Worm (Caenorhabditis elegans) whole organism, young adult: ENCODE data around the gene phf-15.

Source experiments
- B0019.2 ChIP-seq: fragments of 200-800 bp; sonication (Bioruptor generic); conservative IDR thresholded peaks from 2 replicates; pipeline ENCODE4 v1.3.6; 2022; ENCODE audit warnings: missing genetic modification reagents, missing genetic modification characterization, missing compliant biosample characterization
- B0261.1 ChIP-seq: sonication (generic microtip); optimal IDR thresholded peaks from 2 replicates; lab custom pipeline; 2016; ENCODE audit warnings: mild to moderate bottlenecking, missing genetic modification characterization, moderate library complexity, missing compliant biosample characterization
- B0336.3 ChIP-seq: fragments of 200-800 bp; sonication (Bioruptor generic); IDR thresholded peaks from 2 replicates; pipeline ENCODE4 v1.3.6; 2022; ENCODE audit warnings: missing genetic modification characterization, missing compliant biosample characterization
- C17E4.6 ChIP-seq: fragments of 200-800 bp; sonication (Bioruptor generic); IDR thresholded peaks from 2 replicates; pipeline ENCODE4 v1.3.6; 2022; ENCODE audit warnings: missing genetic modification reagents, missing genetic modification characterization, missing compliant biosample characterization
- D2030.7 ChIP-seq: fragments of 200-800 bp; sonication (Bioruptor generic); IDR thresholded peaks from 2 replicates; pipeline ENCODE4 v1.3.6; 2022; ENCODE audit warnings: missing genetic modification reagents, missing genetic modification characterization, missing compliant biosample characterization
- F22D6.2 ChIP-seq: sonication (generic microtip); optimal IDR thresholded peaks from 2 replicates; lab custom pipeline; 2016; ENCODE audit warnings: mild to moderate bottlenecking, missing genetic modification characterization, missing compliant biosample characterization
- F23B12.7 ChIP-seq: sonication (generic microtip); optimal IDR thresholded peaks from 2 replicates; lab custom pipeline; 2017; ENCODE audit warnings: missing genetic modification characterization, mild to moderate bottlenecking, missing compliant biosample characterization, antibody characterized with exemption, moderate library complexity; ENCODE audit not compliant: insufficient read depth
- F33H1.4 ChIP-seq: fragments of 200-800 bp; sonication (Bioruptor generic); IDR thresholded peaks from 2 replicates; pipeline ENCODE4 v1.3.6; 2022; ENCODE audit warnings: missing genetic modification reagents, missing genetic modification characterization, missing compliant biosample characterization
- F49E8.2 ChIP-seq: sonication (generic microtip); optimal IDR thresholded peaks from 3 replicates; lab custom pipeline; 2017; ENCODE audit warnings: missing genetic modification characterization, mild to moderate bottlenecking, missing compliant biosample characterization, antibody characterized with exemption, moderate library complexity; ENCODE audit not compliant: insufficient read depth
- K11D2.4 ChIP-seq: fragments of 200-800 bp; sonication (Bioruptor generic); IDR thresholded peaks from 2 replicates; pipeline ENCODE4 v1.3.6; 2022; ENCODE audit warnings: missing genetic modification reagents, missing genetic modification characterization, missing compliant biosample characterization
- K12H6.12 ChIP-seq: fragments of 200-800 bp; sonication (Bioruptor generic); optimal IDR thresholded peaks from 2 replicates; lab custom pipeline; 2018; ENCODE audit warnings: mild to moderate bottlenecking, missing genetic modification characterization, missing compliant biosample characterization
- Y79H2A.3 ChIP-seq: fragments of 200-800 bp; sonication (Bioruptor generic); conservative IDR thresholded peaks from 2 replicates; pipeline ENCODE4 v1.3.6; 2022; ENCODE audit warnings: missing genetic modification reagents, missing genetic modification characterization, missing compliant biosample characterization
- Y95B8A.8 ChIP-seq: fragments of 200-800 bp; sonication (Bioruptor generic); IDR thresholded peaks from 2 replicates; pipeline ENCODE4 v1.3.6; 2022; ENCODE audit warnings: missing genetic modification reagents, missing genetic modification characterization, missing compliant biosample characterization
- ZK185.1 ChIP-seq: sonication (generic microtip); optimal IDR thresholded peaks from 2 replicates; lab custom pipeline; 2016; ENCODE audit warnings: mild to moderate bottlenecking, missing genetic modification characterization, missing compliant biosample characterization; ENCODE audit not compliant: poor library complexity, severe bottlenecking
- akir-1 ChIP-seq: fragments of 200-800 bp; sonication (Bioruptor generic); optimal IDR thresholded peaks from 2 replicates; lab custom pipeline; 2018; ENCODE audit warnings: mild to moderate bottlenecking, missing genetic modification characterization, moderate library complexity, missing compliant biosample characterization
- attf-5 ChIP-seq: fragments of 200-800 bp; sonication (Bioruptor generic); optimal IDR thresholded peaks from 2 replicates; lab custom pipeline; 2018; ENCODE audit warnings: mild to moderate bottlenecking, missing genetic modification characterization, missing compliant biosample characterization
- ceh-79 ChIP-seq: sonication (generic microtip); optimal IDR thresholded peaks from 2 replicates; lab custom pipeline; 2017; ENCODE audit warnings: mild to moderate bottlenecking, missing genetic modification characterization, missing compliant biosample characterization
- efl-1 ChIP-seq: fragments of 150-350 bp; optimal IDR thresholded peaks from 2 replicates; lab custom pipeline; 2014; ENCODE audit warnings: missing biosample characterization, missing genetic modification reagents, missing genetic modification characterization
- egl-44 ChIP-seq: fragments of 200-800 bp; sonication (Bioruptor generic); IDR thresholded peaks from 2 replicates; pipeline ENCODE4 v1.3.6; 2022; ENCODE audit warnings: missing genetic modification reagents, missing genetic modification characterization, missing compliant biosample characterization
- egrh-3 ChIP-seq: fragments of 200-800 bp; sonication (Bioruptor generic); IDR thresholded peaks from 2 replicates; pipeline ENCODE4 v1.3.6; 2022; ENCODE audit warnings: missing genetic modification reagents, missing genetic modification characterization, missing compliant biosample characterization
- ekl-4 ChIP-seq: fragments of 200-800 bp; sonication (Bioruptor generic); IDR thresholded peaks from 2 replicates; pipeline ENCODE4 v1.3.6; 2022; ENCODE audit warnings: missing genetic modification reagents, missing genetic modification characterization, missing compliant biosample characterization
- ets-4 ChIP-seq: fragments of 200-800 bp; sonication (Bioruptor generic); optimal IDR thresholded peaks from 2 replicates; lab custom pipeline; 2018; ENCODE audit warnings: mild to moderate bottlenecking, missing genetic modification characterization, missing compliant biosample characterization
- fkh-3 ChIP-seq: sonication (generic microtip); optimal IDR thresholded peaks from 2 replicates; lab custom pipeline; 2016; ENCODE audit warnings: mild to moderate bottlenecking, missing genetic modification characterization, missing compliant biosample characterization
- him-1 ChIP-seq: sonication (generic microtip); optimal IDR thresholded peaks from 2 replicates; lab custom pipeline; 2016; ENCODE audit warnings: missing genotype, missing genetic modification reagents, missing genetic modification characterization, missing compliant biosample characterization
- hmg-20 ChIP-seq: fragments of 200-800 bp; sonication (Bioruptor generic); IDR thresholded peaks from 2 replicates; pipeline ENCODE4 v1.3.6; 2022; ENCODE audit warnings: missing genetic modification reagents, missing genetic modification characterization, missing compliant biosample characterization
- hsf-1 ChIP-seq: fragments of 200-800 bp; sonication (Bioruptor generic); IDR thresholded peaks from 2 replicates; pipeline ENCODE4 v1.3.6; 2022; ENCODE audit warnings: missing genetic modification reagents, missing genetic modification characterization, missing compliant biosample characterization
- lag-1 ChIP-seq: fragments of 200-800 bp; sonication (Bioruptor generic); IDR thresholded peaks from 2 replicates; pipeline ENCODE4 v1.3.6; 2022; ENCODE audit warnings: missing genetic modification reagents, missing genetic modification characterization, missing compliant biosample characterization
- lin-40 ChIP-seq: sonication (generic microtip); optimal IDR thresholded peaks from 2 replicates; lab custom pipeline; 2016; ENCODE audit warnings: missing genetic modification characterization, mild to moderate bottlenecking, missing compliant biosample characterization, missing genotype, missing genetic modification reagents
- lin-54 ChIP-seq: fragments of 200-800 bp; sonication (Bioruptor generic); optimal IDR thresholded peaks from 2 replicates; lab custom pipeline; 2018; ENCODE audit warnings: mild to moderate bottlenecking, missing genetic modification characterization, missing compliant biosample characterization
- lsl-1 ChIP-seq: fragments of 200-800 bp; sonication (Bioruptor generic); optimal IDR thresholded peaks from 2 replicates; lab custom pipeline; 2018; ENCODE audit warnings: mild to moderate bottlenecking, missing genetic modification characterization, moderate library complexity, missing compliant biosample characterization
- madf-10 ChIP-seq: sonication (generic microtip); optimal IDR thresholded peaks from 2 replicates; lab custom pipeline; 2016; ENCODE audit warnings: mild to moderate bottlenecking, missing genetic modification characterization, missing compliant biosample characterization
- madf-3 ChIP-seq: fragments of 200-800 bp; sonication (Bioruptor generic); IDR thresholded peaks from 2 replicates; pipeline ENCODE4 v1.3.6; 2022; ENCODE audit warnings: missing genetic modification reagents, missing genetic modification characterization, missing compliant biosample characterization
- madf-6 ChIP-seq: fragments of 200-800 bp; sonication (Bioruptor generic); IDR thresholded peaks from 2 replicates; pipeline ENCODE4 v1.3.6; 2022; ENCODE audit warnings: missing genetic modification reagents, missing genetic modification characterization, missing compliant biosample characterization
- mcd-1 ChIP-seq: fragments of 200-800 bp; sonication (Bioruptor generic); IDR thresholded peaks from 2 replicates; pipeline ENCODE4 v1.3.6; 2022; ENCODE audit warnings: missing genetic modification reagents, missing genetic modification characterization, missing compliant biosample characterization
- mxl-1 ChIP-seq: sonication (generic microtip); optimal IDR thresholded peaks from 2 replicates; lab custom pipeline; 2016; ENCODE audit warnings: missing genetic modification characterization, missing compliant biosample characterization
- nhr-80 ChIP-seq: sonication (generic microtip); optimal IDR thresholded peaks from 2 replicates; lab custom pipeline; 2016; ENCODE audit warnings: missing genetic modification characterization, missing compliant biosample characterization
- pbrm-1 ChIP-seq: fragments of 200-800 bp; sonication (Bioruptor generic); IDR thresholded peaks from 2 replicates; pipeline ENCODE4 v1.3.6; 2022; ENCODE audit warnings: missing genetic modification reagents, missing genetic modification characterization, missing compliant biosample characterization
- snpc-1.3 ChIP-seq: sonication (generic microtip); optimal IDR thresholded peaks from 2 replicates; lab custom pipeline; 2017; ENCODE audit warnings: missing genetic modification characterization, mild to moderate bottlenecking, missing compliant biosample characterization, antibody characterized with exemption, moderate library complexity, missing genotype, missing genetic modification reagents; ENCODE audit not compliant: insufficient read depth
- xnd-1 ChIP-seq: sonication (generic microtip); optimal IDR thresholded peaks from 2 replicates; lab custom pipeline; 2016; ENCODE audit warnings: missing genotype, missing genetic modification reagents, missing genetic modification characterization, missing compliant biosample characterization
- zfh-2 ChIP-seq: fragments of 200-800 bp; sonication (Bioruptor generic); conservative IDR thresholded peaks from 2 replicates; pipeline ENCODE4 v1.3.6; 2022; ENCODE audit warnings: missing genetic modification reagents, missing genetic modification characterization, missing compliant biosample characterization
- ztf-18 ChIP-seq: sonication (generic microtip); optimal IDR thresholded peaks from 2 replicates; lab custom pipeline; 2016; ENCODE audit warnings: missing genotype, mild to moderate bottlenecking, missing genetic modification characterization, missing compliant biosample characterization
- ztf-25 ChIP-seq: fragments of 200-800 bp; sonication (Bioruptor generic); IDR thresholded peaks from 2 replicates; pipeline ENCODE4 v1.3.6; 2022; ENCODE audit warnings: missing genetic modification reagents, missing genetic modification characterization, missing compliant biosample characterization

phf-15 gene

DNA sequence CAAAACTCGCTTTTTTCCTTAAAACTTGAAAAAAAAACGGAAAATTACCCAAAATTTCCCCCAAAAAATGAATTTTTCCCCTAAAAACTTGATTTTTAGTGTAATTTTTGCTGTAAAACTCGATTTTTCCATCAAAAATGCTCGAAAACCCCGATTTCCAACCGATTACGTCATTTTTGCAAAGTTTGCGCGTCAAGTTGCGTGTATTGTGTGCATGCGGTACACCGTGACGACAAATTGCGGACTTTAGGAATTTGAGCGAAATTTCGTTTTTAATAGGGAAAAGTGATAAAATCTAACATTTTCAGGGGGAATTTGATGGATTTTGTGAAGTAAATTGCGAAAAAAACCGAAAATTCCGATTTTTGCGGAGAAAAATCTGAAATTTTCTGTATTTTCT, 1.3 kb downstream of the phf-15 start (continued):
- TF ChIP-seq ets-4 (GFP tag; lab: Kevin White, UChicago) (no peak), K11D2.4 (GFP tag; lab: Robert Waterston, UW) (no peak), ztf-25 (GFP tag; lab: Robert Waterston, UW) (no peak), lin-40 (tag; lab: Kevin White, UChicago) (no peak), K12H6.12 (no peak), fkh-3 (no peak), F23B12.7 (tag; lab: Kevin White, UChicago) (no peak), D2030.7 (GFP tag; lab: Robert Waterston, UW) (0 out of 2 replicates have a peak, but pooled peaks have one; percentile 16), akir-1 (GFP tag; lab: Kevin White, UChicago) (no peak), ZK185.1 (no peak), mxl-1 (no peak), lag-1 (GFP tag; lab: Robert Waterston, UW) (no peak), egrh-3 (GFP tag; lab: Robert Waterston, UW) (no peak), pbrm-1 (GFP tag; lab: Robert Waterston, UW) (no peak; the same call in 1 of the 2 replicates), C17E4.6 (GFP tag; lab: Robert Waterston, UW) (no peak), Y79H2A.3 (GFP tag; lab: Robert Waterston, UW) (no peak), madf-10 (tag; lab: Kevin White, UChicago) (no peak), ekl-4 (GFP tag; lab: Robert Waterston, UW) (0 out of 2 replicates have a peak, but pooled peaks have one; percentile 60), him-1 (tag; lab: Kevin White, UChicago) (no peak), madf-3 (GFP tag; lab: Robert Waterston, UW) (peak; percentile 93), ztf-18 (tag; lab: Kevin White, UChicago) (no peak), egl-44 (no peak), F49E8.2 (tag; lab: Kevin White, UChicago) (no peak), nhr-80 (tag; lab: Kevin White, UChicago) (no peak), attf-5 (GFP tag; lab: Kevin White, UChicago) (no peak), B0261.1 (tag; lab: Kevin White, UChicago) (no peak), hmg-20 (GFP tag; lab: Robert Waterston, UW) (no peak), snpc-1.3 (no peak)

DNA sequence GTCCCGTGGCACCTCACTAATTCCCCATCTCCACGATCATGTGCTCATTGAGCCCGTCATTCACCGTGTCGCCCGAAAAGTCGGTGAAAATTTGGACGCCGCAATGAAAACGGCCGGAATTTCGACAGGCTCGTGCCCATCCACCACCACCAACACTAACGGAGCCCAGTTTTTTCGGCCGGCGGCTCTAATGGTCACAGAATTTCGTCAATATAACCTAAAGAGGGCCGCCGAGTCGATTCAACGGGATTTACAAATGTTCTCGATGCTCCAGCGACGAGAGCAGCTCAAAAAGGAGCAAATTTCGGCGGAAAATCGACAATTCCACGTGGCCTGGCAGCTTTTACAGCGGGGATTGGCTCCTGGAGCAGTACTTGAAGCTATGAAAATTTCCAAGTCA, 6.8 kb downstream of the phf-15 start:
- TF ChIP-seq zfh-2 (GFP tag; lab: Robert Waterston, UW): 0 out of 2 replicates have a peak, but pooled peaks have one; percentile 17
- no peak for TF ChIP-seq Y95B8A.8 (GFP tag; lab: Robert Waterston, UW)
- TF ChIP-seq, all 124 proteins: peak for 1

DNA sequence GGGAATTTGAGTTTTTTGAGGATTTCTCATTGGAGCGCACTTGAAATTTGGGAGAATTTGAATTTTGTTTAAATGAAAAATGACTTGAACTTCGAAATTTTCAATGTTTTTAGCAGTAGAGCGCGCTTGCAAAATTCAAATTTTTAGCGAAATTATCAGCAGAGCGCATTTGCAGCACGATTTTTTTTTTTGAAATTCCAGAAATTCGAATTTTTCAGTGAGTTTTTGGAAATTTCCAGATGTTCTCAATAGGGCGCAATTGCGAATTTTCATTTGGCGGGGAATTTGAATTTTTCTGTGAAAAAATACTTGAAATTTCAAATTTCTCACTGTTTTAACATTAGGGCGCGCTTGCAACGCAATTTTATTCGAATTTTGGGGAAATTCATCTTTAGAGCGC, 9.1 kb downstream of the phf-15 start:
- TF ChIP-seq F33H1.4 (GFP tag; lab: Robert Waterston, UW): 0 out of 2 replicates have a peak, but pooled peaks have one; percentile 6
- 0 out of 2 replicates have a peak, but pooled peaks have one; percentile 30 for TF ChIP-seq hsf-1 (GFP tag; lab: Robert Waterston, UW)
- no peak for TF ChIP-seq F22D6.2 (tag; lab: Kevin White, UChicago)
- no peak for TF ChIP-seq B0336.3 (GFP tag; lab: Robert Waterston, UW)
- peak; percentile 77 for TF ChIP-seq mcd-1 (GFP tag; lab: Robert Waterston, UW)
- peak; percentile 82 for TF ChIP-seq him-1 (tag; lab: Kevin White, UChicago)
- no peak for TF ChIP-seq ceh-79 (tag; lab: Kevin White, UChicago)
- 0 out of 2 replicates have a peak, but pooled peaks have one; percentile 38 for TF ChIP-seq madf-3 (GFP tag; lab: Robert Waterston, UW)
- peak; percentile 29 for TF ChIP-seq F49E8.2 (tag; lab: Kevin White, UChicago)
- peak; percentile 13 for TF ChIP-seq snpc-1.3
- peak; percentile 35 for TF ChIP-seq lsl-1 (GFP tag; lab: Kevin White, UChicago)
- no peak for TF ChIP-seq B0019.2 (GFP tag; lab: Robert Waterston, UW)
- TF ChIP-seq efl-1 (GFP tag; lab: Kevin White, UChicago): peak; percentile 27
- peak; percentile 40 for TF ChIP-seq xnd-1 (tag; lab: Kevin White, UChicago)
- peak; percentile 64 for TF ChIP-seq lin-54 (GFP tag; lab: Kevin White, UChicago)
- TF ChIP-seq madf-6 (GFP tag; lab: Robert Waterston, UW): no peak
